Worm (Caenorhabditis elegans) whole organism, L3 larva: ENCODE results near the gene Y38H6C.24.

ENCODE experiments used
- ZK546.5 ChIP-seq: sonication (generic microtip); optimal IDR thresholded peaks from 2 replicates; lab custom pipeline; 2017; ENCODE audit warnings: missing biosample characterization, missing genetic modification characterization
- ceh-28 ChIP-seq: fragments of 150-350 bp; optimal IDR thresholded peaks from 2 replicates; lab custom pipeline; 2014; ENCODE audit warnings: missing biosample characterization, missing genetic modification reagents, missing genetic modification characterization
- fos-1 ChIP-seq: fragments of 150-350 bp; optimal IDR thresholded peaks from 2 replicates; lab custom pipeline; 2014; ENCODE audit warnings: missing biosample characterization, missing genetic modification characterization
- lsy-12 ChIP-seq: sonication (generic microtip); optimal IDR thresholded peaks from 2 replicates; lab custom pipeline; 2016; ENCODE audit warnings: mild to moderate bottlenecking, missing genetic modification characterization, missing compliant biosample characterization
- mdl-1 ChIP-seq: fragments of 150-350 bp; optimal IDR thresholded peaks from 2 replicates; lab custom pipeline; 2014; ENCODE audit warnings: missing biosample characterization, missing genetic modification characterization
- nhr-237 ChIP-seq: fragments of 150-350 bp; optimal IDR thresholded peaks from 2 replicates; lab custom pipeline; 2014; ENCODE audit warnings: missing biosample characterization, missing genetic modification characterization
- pha-4 ChIP-seq: fragments of 150-350 bp; optimal IDR thresholded peaks from 2 replicates; lab custom pipeline; 2014; ENCODE audit warnings: missing biosample characterization, missing genetic modification reagents, missing genetic modification characterization
- pqm-1 ChIP-seq: fragments of 150-350 bp; optimal IDR thresholded peaks from 2 replicates; lab custom pipeline; 2017; ENCODE audit warnings: missing biosample characterization, missing genetic modification characterization, inconsistent platforms
- unc-39 ChIP-seq: sonication (generic microtip); optimal IDR thresholded peaks from 4 replicates; lab custom pipeline; 2017; ENCODE audit warnings: missing biosample characterization, missing genetic modification characterization

DNA sequence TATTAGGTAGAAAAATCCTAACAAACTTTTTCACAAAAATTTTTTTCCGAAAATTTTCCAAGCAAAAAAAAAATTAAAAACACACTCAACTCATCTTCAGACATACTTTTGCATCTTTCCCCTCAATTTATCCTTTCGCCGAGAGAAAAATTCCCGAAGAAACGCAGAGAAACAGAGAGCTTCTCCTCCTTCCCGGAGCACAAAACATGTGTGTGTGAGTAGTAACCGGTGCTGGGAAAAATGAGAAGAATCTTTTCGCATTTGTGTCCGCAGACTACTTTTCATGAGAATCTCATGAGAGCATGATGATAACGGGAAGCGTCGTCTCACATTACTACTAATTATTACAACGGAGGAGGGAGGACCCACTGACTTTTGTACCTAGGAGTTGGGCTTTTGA lies 39.7 kb upstream of the Y38H6C.24 start:
- TF ChIP-seq ZK546.5 (tag; lab: Kevin White, UChicago), result no peak
- TF ChIP-seq lsy-12, result no peak
- no peak for TF ChIP-seq nhr-237 (tag; lab: Kevin White, UChicago)
- TF ChIP-seq pqm-1 (tag; lab: Kevin White, UChicago), result no peak
- TF ChIP-seq unc-39 (tag; lab: Kevin White, UChicago), result no peak
- no peak for TF ChIP-seq pha-4 (tag; lab: Kevin White, UChicago)
- no peak for TF ChIP-seq mdl-1
- no peak for TF ChIP-seq ceh-28 (tag; lab: Kevin White, UChicago)
- TF ChIP-seq fos-1, result no peak
